Fruit fly (Drosophila melanogaster) whole organism, embryonic: ENCODE measurements around the gene CG11741.

Experiments
- CG10366 ChIP-seq: fragments of 200-800 bp; sonication (Bioruptor generic); IDR thresholded peaks from 2 replicates; pipeline ENCODE4 v1.3.6; 2022; ENCODE audit warnings: missing biosample characterization, missing genetic modification characterization
- CG10979 ChIP-seq: fragments of 200-800 bp; sonication (Bioruptor generic); optimal IDR thresholded peaks from 2 replicates; lab custom pipeline; 2018; ENCODE audit warnings: missing biosample characterization, mild to moderate bottlenecking, missing genetic modification characterization, moderate library complexity
- CG12769 ChIP-seq: fragments of 200-800 bp; sonication (Bioruptor generic); optimal IDR thresholded peaks from 2 replicates; lab custom pipeline; 2019; ENCODE audit warnings: missing biosample characterization, mild to moderate bottlenecking, missing genetic modification characterization, moderate library complexity
- CG14014 ChIP-seq: fragments of 200-800 bp; sonication (Bioruptor generic); IDR thresholded peaks from 2 replicates; pipeline ENCODE4 v1.3.6; 2022; ENCODE audit warnings: missing biosample characterization, missing genetic modification characterization
- CG1792 ChIP-seq: fragments of 200-800 bp; sonication (Bioruptor generic); optimal IDR thresholded peaks from 2 replicates; lab custom pipeline; 2016; ENCODE audit warnings: missing biosample characterization, missing genetic modification characterization
- CG2202 ChIP-seq: fragments of 200-800 bp; sonication (Bioruptor generic); optimal IDR thresholded peaks from 2 replicates; lab custom pipeline; 2018; ENCODE audit warnings: missing biosample characterization, mild to moderate bottlenecking, missing genetic modification characterization
- CG32767 ChIP-seq: fragments of 200-800 bp; sonication (Bioruptor generic); IDR thresholded peaks from 2 replicates; pipeline ENCODE4 v1.3.6; 2022; ENCODE audit warnings: missing biosample characterization, missing genetic modification characterization
- CG3407 ChIP-seq: fragments of 200-800 bp; sonication (Bioruptor generic); optimal IDR thresholded peaks from 2 replicates; lab custom pipeline; 2018; ENCODE audit warnings: missing biosample characterization, mild to moderate bottlenecking, missing genetic modification characterization
- CG3995 ChIP-seq: fragments of 200-800 bp; sonication (Bioruptor generic); optimal IDR thresholded peaks from 3 replicates; lab custom pipeline; 2016; ENCODE audit warnings: missing biosample characterization, missing genetic modification characterization
- CG6272 ChIP-seq: fragments of 200-800 bp; sonication (Bioruptor generic); IDR thresholded peaks from 2 replicates; pipeline ENCODE4 v1.3.6; 2022; ENCODE audit warnings: missing biosample characterization, missing genetic modification characterization
- CG8089 ChIP-seq: fragments of 200-800 bp; sonication (Bioruptor generic); optimal IDR thresholded peaks from 3 replicates; lab custom pipeline; 2016; ENCODE audit warnings: missing biosample characterization, missing genetic modification characterization
- CG8478 ChIP-seq: fragments of >200 bp; optimal IDR thresholded peaks from 2 replicates; lab custom pipeline; 2018
- CrebB ChIP-seq: fragments of 200-800 bp; sonication (Bioruptor generic); optimal IDR thresholded peaks from 3 replicates; lab custom pipeline; 2018; ENCODE audit warnings: missing biosample characterization, mild to moderate bottlenecking, missing genetic modification characterization
- D19B ChIP-seq: fragments of 200-800 bp; sonication (Bioruptor generic); optimal IDR thresholded peaks from 2 replicates; lab custom pipeline; 2017; ENCODE audit warnings: missing biosample characterization, mild to moderate bottlenecking, missing genetic modification characterization
- HHEX ChIP-seq: fragments of 200-800 bp; sonication (Bioruptor generic); optimal IDR thresholded peaks from 3 replicates; lab custom pipeline; 2017; ENCODE audit warnings: missing biosample characterization, mild to moderate bottlenecking, missing genetic modification characterization, missing genetic modification reagents
- Hey ChIP-seq: fragments of 200-800 bp; sonication (Bioruptor generic); optimal IDR thresholded peaks from 3 replicates; lab custom pipeline; 2018; ENCODE audit warnings: missing biosample characterization, mild to moderate bottlenecking, missing genetic modification characterization
- Hsf ChIP-seq: fragments of 200-800 bp; sonication (Bioruptor generic); optimal IDR thresholded peaks from 3 replicates; lab custom pipeline; 2016; ENCODE audit warnings: missing biosample characterization, missing genetic modification characterization
- Max ChIP-seq: fragments of 200-800 bp; sonication (Bioruptor generic); optimal IDR thresholded peaks from 2 replicates; lab custom pipeline; 2016; ENCODE audit warnings: missing biosample characterization, mild to moderate bottlenecking, missing genetic modification characterization
- Myb ChIP-seq: fragments of 200-800 bp; sonication (Bioruptor generic); optimal IDR thresholded peaks from 2 replicates; lab custom pipeline; 2016; ENCODE audit warnings: missing biosample characterization, missing genetic modification characterization
- NFAT ChIP-seq: fragments of 200-800 bp; sonication (Bioruptor generic); IDR thresholded peaks from 2 replicates; pipeline ENCODE4 v1.3.6; 2022; ENCODE audit warnings: missing biosample characterization, missing genetic modification characterization
- Side ChIP-seq: fragments of 200-800 bp; sonication (Bioruptor generic); optimal IDR thresholded peaks from 2 replicates; lab custom pipeline; 2016; ENCODE audit warnings: missing biosample characterization, missing genetic modification characterization
- YL-1 ChIP-seq: fragments of 200-800 bp; sonication (Bioruptor generic); optimal IDR thresholded peaks from 3 replicates; lab custom pipeline; 2017; ENCODE audit warnings: missing biosample characterization, mild to moderate bottlenecking, missing genetic modification characterization
- cas ChIP-seq: fragments of 200-800 bp; sonication (Bioruptor generic); IDR thresholded peaks from 2 replicates; pipeline ENCODE4 v1.3.6; 2022; ENCODE audit warnings: missing biosample characterization, missing genetic modification characterization
- crp ChIP-seq, 2 experiments: fragments of 200-800 bp; sonication (Bioruptor generic); optimal IDR thresholded peaks; 2 replicates in 1 of 2; 3 replicates in 1 of 2; lab custom pipeline; 2017; ENCODE audit warnings: missing biosample characterization in 2 of 2, missing genetic modification characterization in 2 of 2, mild to moderate bottlenecking in 1 of 2, moderate library complexity in 1 of 2
- cwo ChIP-seq: fragments of 200-800 bp; sonication (Bioruptor generic); optimal IDR thresholded peaks from 3 replicates; lab custom pipeline; 2017; ENCODE audit warnings: missing biosample characterization, missing genetic modification characterization, mild to moderate bottlenecking, moderate library complexity, missing genetic modification reagents
- danr ChIP-seq: fragments of 200-800 bp; sonication (Bioruptor generic); IDR thresholded peaks from 2 replicates; pipeline ENCODE4 v1.3.6; 2022; ENCODE audit warnings: missing biosample characterization, missing genetic modification characterization
- dmrt99B ChIP-seq: fragments of 200-800 bp; sonication (Bioruptor generic); optimal IDR thresholded peaks from 2 replicates; lab custom pipeline; 2018; ENCODE audit warnings: missing biosample characterization, mild to moderate bottlenecking, missing genetic modification characterization, moderate library complexity
- en ChIP-seq: fragments of 200-800 bp; sonication (Bioruptor generic); optimal IDR thresholded peaks from 2 replicates; lab custom pipeline; 2016; ENCODE audit warnings: missing biosample characterization, missing genetic modification characterization
- exex ChIP-seq: fragments of 200-800 bp; sonication (Bioruptor generic); optimal IDR thresholded peaks from 4 replicates; lab custom pipeline; 2018; ENCODE audit warnings: missing biosample characterization, mild to moderate bottlenecking, missing genetic modification characterization, moderate library complexity
- grn ChIP-seq: fragments of 200-800 bp; sonication (Bioruptor generic); optimal IDR thresholded peaks from 3 replicates; lab custom pipeline; 2017; ENCODE audit warnings: missing biosample characterization, missing genetic modification characterization
- kah ChIP-seq: fragments of 200-800 bp; sonication (Bioruptor generic); optimal IDR thresholded peaks from 2 replicates; lab custom pipeline; 2018; ENCODE audit warnings: missing biosample characterization, mild to moderate bottlenecking, missing genetic modification characterization
- kni ChIP-seq: fragments of 200-800 bp; sonication (Bioruptor generic); optimal IDR thresholded peaks from 3 replicates; lab custom pipeline; 2017; ENCODE audit warnings: mild to moderate bottlenecking, missing biosample characterization, missing genetic modification reagents, missing genetic modification characterization
- lmd ChIP-seq: fragments of 200-800 bp; sonication (Bioruptor generic); IDR thresholded peaks from 2 replicates; pipeline ENCODE4 v1.3.6; 2022; ENCODE audit warnings: missing biosample characterization, missing genetic modification characterization
- luna ChIP-seq: fragments of 200-800 bp; sonication (Bioruptor generic); optimal IDR thresholded peaks from 2 replicates; lab custom pipeline; 2016; ENCODE audit warnings: missing biosample characterization, missing genetic modification characterization
- mirr ChIP-seq: fragments of 200-800 bp; sonication (Bioruptor generic); optimal IDR thresholded peaks from 3 replicates; lab custom pipeline; 2018; ENCODE audit warnings: missing biosample characterization, mild to moderate bottlenecking, missing genetic modification characterization
- sens-2 ChIP-seq: fragments of 200-800 bp; sonication (Bioruptor generic); IDR thresholded peaks from 2 replicates; pipeline ENCODE4 v1.3.6; 2022; ENCODE audit warnings: missing biosample characterization, missing genetic modification characterization
- sug ChIP-seq: fragments of 200-800 bp; optimal IDR thresholded peaks from 2 replicates; lab custom pipeline; 2019; ENCODE audit warnings: missing biosample characterization, mild to moderate bottlenecking, missing genetic modification characterization, moderate library complexity
- tin ChIP-seq: fragments of 200-800 bp; sonication (Bioruptor generic); optimal IDR thresholded peaks from 3 replicates; lab custom pipeline; 2016; ENCODE audit warnings: missing biosample characterization, missing genetic modification characterization
- trh ChIP-seq: fragments of 200-800 bp; sonication (Bioruptor generic); optimal IDR thresholded peaks from 2 replicates; lab custom pipeline; 2016; ENCODE audit warnings: missing biosample characterization, missing genetic modification characterization
- unc-4 ChIP-seq: fragments of 200-800 bp; sonication (Bioruptor generic); IDR thresholded peaks from 2 replicates; pipeline ENCODE4 v1.3.6; 2022; ENCODE audit warnings: missing biosample characterization, missing genetic modification characterization; ENCODE audit not compliant: partially characterized antibody
- vnd ChIP-seq: fragments of 200-800 bp; sonication (Bioruptor generic); IDR thresholded peaks from 3 replicates; pipeline ENCODE4 v1.3.6; 2022; ENCODE audit warnings: missing biosample characterization, missing genetic modification characterization; ENCODE audit not compliant: partially characterized antibody
- vvl ChIP-seq: fragments of 200-800 bp; sonication (Bioruptor generic); IDR thresholded peaks from 2 replicates; pipeline ENCODE4 v1.3.6; 2022; ENCODE audit warnings: missing biosample characterization, missing genetic modification characterization
- zfh2 ChIP-seq: fragments of 200-800 bp; sonication (Bioruptor generic); optimal IDR thresholded peaks from 2 replicates; lab custom pipeline; 2016; ENCODE audit warnings: missing biosample characterization, missing genetic modification characterization

The CG11741 gene

DNA sequence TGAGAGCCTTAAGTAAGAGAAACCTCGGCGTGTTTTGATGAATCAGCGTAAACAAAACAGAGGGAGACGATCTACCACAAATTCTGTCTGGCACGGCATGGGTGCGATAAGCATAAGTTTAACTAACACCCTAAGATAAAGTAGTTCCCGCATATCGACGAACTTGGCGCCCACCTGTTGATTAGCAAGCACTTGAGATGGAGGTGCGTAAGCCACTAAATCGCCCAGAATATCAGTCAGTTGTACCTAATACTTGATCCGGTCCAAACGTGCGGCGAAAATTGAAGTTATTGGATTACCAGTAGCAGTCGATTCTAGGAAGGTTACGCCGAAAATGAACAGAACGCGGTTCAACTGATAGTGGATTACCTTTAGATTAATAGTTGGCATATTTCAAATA is 7.2 kb downstream of the CG11741 start, which contains the start of gene CG31454 (continued):
- TF ChIP-seq lmd (no peak), CG8478 (lab: Kevin White, UChicago) (no peak), CG32767 (GFP tag; lab: Robert Waterston, UW) (no peak), CG3407 (no peak), CG14014 (no peak), cas (no peak), CrebB (tag; lab: Kevin White, UChicago) (no peak), exex (tag; lab: Kevin White, UChicago) (peak; percentile 76), D19B (GFP tag; lab: Kevin White, UChicago) (no peak), kah (GFP tag; lab: Kevin White, UChicago) (peak; percentile 16), Hey (tag; lab: Kevin White, UChicago) (peak; percentile 11), Myb (no peak), HHEX (GFP tag; lab: Kevin White, UChicago) (no peak), CG6272 (no peak), NFAT (GFP tag; lab: Robert Waterston, UW) (no peak), CG8089 (GFP tag; lab: Kevin White, UChicago) (no peak), unc-4 (GFP tag; lab: Robert Waterston, UW) (no peak), crp (GFP tag; optimal IDR thresholded peaks at IDR 0.05; lab: Kevin White, UChicago) (no peak), Side (GFP tag; lab: Kevin White, UChicago) (no peak), sug (tag; lab: Kevin White, UChicago) (peak; percentile 78)

- TF ChIP-seq en (GFP tag; lab: Kevin White, UChicago), result no peak
- peak; percentile 75 for TF ChIP-seq cwo (GFP tag; lab: Kevin White, UChicago)
Measured at dm6 chr3R:8520809-8521208, 7.9 kb downstream of the CG11741 start.

DNA sequence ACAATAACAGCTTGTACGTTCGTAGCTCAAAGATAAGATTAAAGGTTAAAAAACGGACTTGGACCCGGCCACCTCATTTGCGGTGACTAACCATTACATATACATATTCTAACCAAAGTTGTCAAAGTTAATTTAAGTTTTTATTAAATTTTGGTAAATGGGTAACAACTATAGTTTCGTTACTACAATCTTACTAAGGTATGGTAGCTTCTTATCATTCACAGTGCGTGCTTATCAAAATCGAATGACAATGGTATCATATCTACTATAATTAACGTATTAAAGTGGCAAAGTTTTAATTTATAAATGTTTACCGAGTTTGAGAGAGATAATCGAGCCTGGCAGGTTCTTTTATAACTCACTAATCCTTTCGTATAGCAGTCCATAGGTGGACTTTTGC is 9.5 kb downstream of the CG11741 start:
- peak; percentile 6 for TF ChIP-seq exex (tag; lab: Kevin White, UChicago)
- TF ChIP-seq Max (GFP tag; lab: Kevin White, UChicago), result no peak
- peak; percentile 54 for TF ChIP-seq mirr (GFP tag; lab: Kevin White, UChicago)

- no peak for TF ChIP-seq dmrt99B (tag; lab: Kevin White, UChicago)
- 0 out of 3 replicates have a peak, but pooled peaks have one; percentile 21 for TF ChIP-seq vnd
- no peak for TF ChIP-seq YL-1
- TF ChIP-seq CG12769 (tag; lab: Kevin White, UChicago), result peak; percentile 33
- no peak for TF ChIP-seq trh (GFP tag; lab: Kevin White, UChicago)
- no peak for TF ChIP-seq kni (GFP tag; lab: Kevin White, UChicago)
- no peak for TF ChIP-seq tin (GFP tag; lab: Kevin White, UChicago)
- TF ChIP-seq CG2202, result no peak
- peak; percentile 16 for TF ChIP-seq grn
- peak; percentile 81 for TF ChIP-seq sug (tag; lab: Kevin White, UChicago)
- TF ChIP-seq sens-2, result no peak
- no peak for TF ChIP-seq vvl (GFP tag; lab: Robert Waterston, UW)
- no peak for TF ChIP-seq CG10366 (GFP tag; lab: Robert Waterston, UW)
- TF ChIP-seq exex (tag; lab: Kevin White, UChicago), result peak; percentile 91
- no peak for TF ChIP-seq luna
- TF ChIP-seq Hsf (GFP tag; lab: Kevin White, UChicago), result no peak
- no peak for TF ChIP-seq danr (GFP tag; lab: Robert Waterston, UW)
- TF ChIP-seq CG10979 (tag; lab: Kevin White, UChicago), result no peak
- TF ChIP-seq CG1792 (GFP tag; lab: Kevin White, UChicago), result no peak
- TF ChIP-seq CG3995 (GFP tag; lab: Kevin White, UChicago), result no peak
- no peak for TF ChIP-seq CG32767 (GFP tag; lab: Robert Waterston, UW)
- TF ChIP-seq zfh2, result no peak
Measured at dm6 chr3R:8518565-8519154, 10.0 kb downstream of the CG11741 start.
